Fruit fly (Drosophila melanogaster) whole organism, pupa: ENCODE data around the gene bsf.

Experiments used
- CG13204 ChIP-seq: fragments of 200-800 bp; sonication (Bioruptor generic); optimal IDR thresholded peaks from 2 replicates; lab custom pipeline; 2018; ENCODE audit warnings: missing biosample characterization, mild to moderate bottlenecking, missing genetic modification characterization, moderate library complexity
- CG8159 ChIP-seq: fragments of 200-800 bp; sonication (Bioruptor generic); optimal IDR thresholded peaks from 3 replicates; lab custom pipeline; 2018; ENCODE audit warnings: missing biosample characterization, mild to moderate bottlenecking, missing genetic modification characterization, moderate library complexity
- gl ChIP-seq: fragments of 200-800 bp; sonication (Bioruptor generic); optimal IDR thresholded peaks from 2 replicates; lab custom pipeline; 2018; ENCODE audit warnings: missing biosample characterization, mild to moderate bottlenecking, missing genetic modification characterization

DNA sequence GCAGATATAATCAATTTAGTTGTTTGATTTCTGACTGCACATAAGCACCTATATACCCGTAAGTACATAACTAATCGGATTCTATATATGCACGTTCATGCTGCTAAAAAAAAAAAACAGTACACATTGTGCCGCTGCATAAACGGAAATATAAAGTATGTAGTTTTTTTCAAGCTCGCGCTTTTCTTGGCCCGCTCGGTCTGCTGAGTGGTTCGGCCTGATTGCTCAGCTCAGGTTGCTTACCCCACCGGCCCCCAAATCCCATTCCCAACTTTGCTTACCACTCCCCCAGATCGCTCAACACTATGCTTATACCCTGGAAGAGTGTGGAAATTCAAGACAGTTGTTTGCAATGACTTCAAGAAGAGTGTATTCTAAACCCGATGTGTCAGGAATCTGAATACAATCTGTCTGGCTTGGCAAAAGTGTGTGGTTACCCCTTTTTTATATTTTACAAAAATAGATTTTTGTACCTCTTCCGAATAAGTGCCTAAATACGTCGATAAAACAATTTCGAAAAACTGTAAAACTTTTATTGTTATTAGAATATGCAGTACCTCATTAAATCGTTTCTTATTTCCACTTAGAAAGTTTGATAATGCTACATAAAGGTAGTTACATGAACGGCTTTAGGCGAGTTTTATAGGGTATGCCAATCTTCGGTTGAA lies 24.3 kb upstream of the bsf start:
- TF ChIP-seq CG13204 (GFP tag; lab: Kevin White, UChicago) (no peak), gl (tag; lab: Kevin White, UChicago) (no peak), CG8159 (tag; lab: Kevin White, UChicago) (no peak)
